Fruit fly (Drosophila melanogaster): ENCODE measurements around the gene NimB2.

Gene NimB2

DNA sequence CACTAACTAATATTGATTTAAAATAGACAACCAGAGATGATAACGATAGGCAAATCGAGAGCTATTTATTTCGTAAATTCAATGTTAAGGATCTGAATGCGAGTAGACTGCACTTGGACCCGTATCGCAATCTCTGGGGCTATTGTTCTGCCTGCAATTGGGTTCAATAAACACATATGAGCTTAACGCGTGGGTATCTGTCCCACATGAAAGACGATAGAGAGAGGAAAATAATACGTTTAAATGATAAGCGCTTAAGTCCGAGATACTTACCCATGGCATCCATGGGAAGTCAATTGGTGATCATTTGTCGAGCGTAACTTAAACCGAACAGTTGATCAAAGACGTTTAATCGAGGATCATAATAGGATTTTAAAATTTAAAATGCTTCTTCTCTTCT is 13.0 kb upstream of the NimB2 start, which contains the start of gene NimC2 (continued):
- no peak for TF ChIP-seq CG7357 (GFP tag; IDR thresholded peaks at IDR 0.05)

DNA sequence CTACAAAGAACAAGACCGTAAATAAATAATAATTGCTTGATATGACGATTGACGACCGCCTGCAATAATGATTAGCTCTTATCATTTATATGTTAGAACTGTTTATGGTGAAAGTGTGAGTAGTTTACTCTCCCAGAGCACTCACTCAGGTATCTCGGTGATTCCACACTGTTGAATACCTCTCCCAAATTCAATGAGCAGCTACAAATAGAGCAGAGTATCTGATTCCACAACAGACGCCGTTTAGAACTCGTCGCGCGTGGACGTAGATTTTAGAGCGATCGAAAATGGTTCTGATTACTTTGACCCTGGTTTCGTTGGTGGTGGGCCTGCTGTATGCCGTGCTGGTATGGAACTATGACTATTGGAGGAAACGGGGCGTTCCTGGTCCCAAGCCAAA is 10.3 kb upstream of the NimB2 start, which contains the start of gene Cyp28a5:
Gene Cyp28a5 (plus strand): TSS at position 230 of the 400 bp plus-strand sequence.
- peak; percentile 31 to 40 for TF ChIP-seq Trl (optimal IDR thresholded peaks at IDR 0.05)
- no peak for TF ChIP-seq Trl (GFP tag; optimal IDR thresholded peaks at IDR 0.05)
- 0 out of 3 replicates have a peak, but pooled peaks have one; percentile 24 for TF ChIP-seq ken (GFP tag; IDR thresholded peaks at IDR 0.05)
- peak; percentile 72 for TF ChIP-seq exex (tag; optimal IDR thresholded peaks at IDR 0.05)
- no peak for TF ChIP-seq GATAe (GFP tag; conservative IDR thresholded peaks at IDR 0.05)
- peak; percentile 43 for TF ChIP-seq ftz-f1 (GFP tag; optimal IDR thresholded peaks at IDR 0.05)
- TF ChIP-seq Blimp-1 (GFP tag; optimal IDR thresholded peaks at IDR 0.05), result peak; percentile 13
- TF ChIP-seq Hmx (GFP tag; optimal IDR thresholded peaks at IDR 0.05), result no peak
- TF ChIP-seq CG11247 (GFP tag; IDR thresholded peaks at IDR 0.05), result no peak
- peak; percentile 29; the same call in 1 of the 2 replicates for TF ChIP-seq CG32532 (GFP tag; IDR thresholded peaks at IDR 0.05)
- peak; percentile 80; the same call in 1 of the 4 replicates for TF ChIP-seq chinmo (GFP tag; IDR thresholded peaks at IDR 0.05; ENCODE audit: partially characterized antibody)
- TF ChIP-seq CG7963 (GFP tag; IDR thresholded peaks at IDR 0.05; ENCODE audit: partially characterized antibody), result no peak
- TF ChIP-seq CG34376 (GFP tag; optimal IDR thresholded peaks at IDR 0.05), result peak; percentile 36
- peak; percentile 76 for TF ChIP-seq Med (GFP tag)
- peak; percentile 66 for TF ChIP-seq Jarid2 (GFP tag; optimal IDR thresholded peaks at IDR 0.05)
- TF ChIP-seq eve (GFP tag; optimal IDR thresholded peaks at IDR 0.05), result no peak
- TF ChIP-seq CG17912 (GFP tag; optimal IDR thresholded peaks at IDR 0.05), result no peak
- TF ChIP-seq CG2199 (GFP tag; IDR thresholded peaks at IDR 0.05), result 0 out of 3 replicates have a peak, but pooled peaks have one; percentile 46
- peak; percentile 12 for TF ChIP-seq mirr (GFP tag; optimal IDR thresholded peaks at IDR 0.05)

DNA sequence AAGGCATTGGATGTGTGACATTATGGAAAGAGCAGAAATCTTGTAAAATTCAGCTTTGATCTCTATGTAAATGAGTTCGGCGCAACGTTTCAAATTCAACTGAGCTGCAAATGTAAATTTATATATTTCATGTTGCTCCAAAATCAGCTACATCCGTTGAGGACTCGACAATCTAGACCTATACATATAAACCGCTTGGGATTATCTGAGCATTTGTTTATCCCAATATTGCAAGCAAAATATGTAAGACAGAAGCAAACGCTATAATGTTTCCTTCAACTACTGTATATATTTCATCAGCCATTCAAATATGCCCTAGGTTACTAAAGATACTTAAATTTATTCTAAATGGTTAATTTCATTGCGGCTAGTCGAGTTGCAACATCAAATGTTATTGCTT is 9.9 kb upstream of the NimB2 start, which contains the start of gene NimC1:
Gene NimC1 (minus strand): TSS at position 101 of the 400 bp plus-strand sequence.
- TF ChIP-seq sens (GFP tag) (peak; percentile 50), CG15011 (GFP tag; optimal IDR thresholded peaks at IDR 0.05) (no peak), fd3F (GFP tag; optimal IDR thresholded peaks at IDR 0.05) (no peak), lov (optimal IDR thresholded peaks at IDR 0.05) (no peak), lov (GFP tag; IDR thresholded peaks at IDR 0.05) (no peak), E2f1 (GFP tag; IDR thresholded peaks at IDR 0.05) (no peak)

DNA sequence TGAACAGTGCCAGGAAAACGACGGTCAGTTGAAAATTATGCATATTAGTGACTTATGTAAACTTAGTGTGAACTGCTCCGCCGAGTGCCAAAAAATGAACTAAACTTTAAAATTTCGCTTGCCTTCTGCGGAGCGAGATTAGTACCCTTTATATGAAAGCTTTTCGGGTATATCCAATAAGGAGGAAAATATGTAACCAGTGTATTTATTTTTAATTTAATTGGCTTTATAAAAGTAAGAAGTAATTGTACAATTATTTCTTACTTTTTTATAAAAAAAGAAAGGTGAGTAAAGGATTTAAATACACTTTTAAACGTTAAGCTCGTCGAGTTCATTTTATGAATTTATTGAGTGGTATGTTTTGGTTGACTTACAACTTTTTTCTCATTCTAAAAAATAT is 6.0 kb upstream of the NimB2 start, which contains the start of gene He:
Gene He (minus strand): TSS at position 101 of the 400 bp plus-strand sequence.
- TF ChIP-seq sqz (GFP tag; optimal IDR thresholded peaks at IDR 0.05), result no peak
- no peak for TF ChIP-seq CG11093 (GFP tag; IDR thresholded peaks at IDR 0.05)
- TF ChIP-seq br (optimal IDR thresholded peaks at IDR 0.05), result no peak
- no peak for TF ChIP-seq onecut (GFP tag; IDR thresholded peaks at IDR 0.05)
- no peak for TF ChIP-seq CG14050 (GFP tag; IDR thresholded peaks at IDR 0.05)
- no peak for TF ChIP-seq CG18764 (GFP tag; optimal IDR thresholded peaks at IDR 0.05)
- TF ChIP-seq Lhr (GFP tag; optimal IDR thresholded peaks at IDR 0.05), result no peak
- no peak for TF ChIP-seq Max (GFP tag; optimal IDR thresholded peaks at IDR 0.05)
- no peak for TF ChIP-seq dm (GFP tag; optimal IDR thresholded peaks at IDR 0.05)

DNA sequence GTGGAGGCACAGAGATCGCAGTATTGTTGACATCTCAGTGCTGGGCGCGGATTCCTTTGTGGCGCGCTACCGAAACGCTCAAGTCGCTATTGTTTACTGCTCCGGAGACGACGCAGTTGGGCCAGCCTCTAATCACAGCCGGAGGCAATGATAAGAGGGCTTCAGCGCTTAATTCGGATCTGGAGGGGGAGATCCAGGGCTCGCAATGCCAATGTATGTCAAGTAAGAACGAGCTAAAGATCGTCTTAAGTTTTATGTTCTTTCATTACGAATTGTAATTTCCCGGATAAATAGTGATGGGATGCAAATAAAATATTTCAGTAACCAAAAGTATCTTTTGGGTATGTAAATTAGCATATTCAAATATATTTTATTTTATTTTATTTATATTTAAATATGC is 3.1 kb upstream of the NimB2 start, which contains the start of the genes NimB4 and NimB5:
Gene NimB4 (minus strand): TSS at position 101 of the 400 bp plus-strand sequence.
Gene NimB5 (plus strand): TSS at position 302 of the 400 bp plus-strand sequence.
- TF ChIP-seq D19B (GFP tag; optimal IDR thresholded peaks at IDR 0.05) (peak; percentile 76), CG16813 (GFP tag; IDR thresholded peaks at IDR 0.05; ENCODE audit: partially characterized antibody) (peak; percentile 31; the same call in 1 of the 3 replicates), stwl (tag; optimal IDR thresholded peaks at IDR 0.05) (no peak), CG34376 (GFP tag; optimal IDR thresholded peaks at IDR 0.05) (peak; percentile 37)
